Worm (Caenorhabditis elegans): ENCODE results near the gene F01F1.11.

F01F1.11 gene

ce11 chrIII:5898631-5899030, 27.0 kb upstream of the F01F1.11 start:
- TF ChIP-seq eor-1 (tag; optimal IDR thresholded peaks at IDR 0.05): no peak
- TF ChIP-seq pqm-1 (tag; optimal IDR thresholded peaks at IDR 0.05): no peak
- no peak for TF ChIP-seq ceh-16 (tag; optimal IDR thresholded peaks at IDR 0.05)
- TF ChIP-seq skn-1 (tag; optimal IDR thresholded peaks at IDR 0.05): no peak
- TF ChIP-seq snpc-4 (tag; optimal IDR thresholded peaks at IDR 0.05): no peak
- TF ChIP-seq nhr-28 (tag; optimal IDR thresholded peaks at IDR 0.05): no peak
- TF ChIP-seq lin-39 (tag; optimal IDR thresholded peaks at IDR 0.05): no peak
- no peak for TF ChIP-seq jun-1 (tag; optimal IDR thresholded peaks at IDR 0.05)
- TF ChIP-seq fkh-10 (GFP tag; optimal IDR thresholded peaks at IDR 0.05): no peak
- no peak for TF ChIP-seq daf-12 (tag; optimal IDR thresholded peaks at IDR 0.05)
- no peak for TF ChIP-seq lsy-12 (tag; optimal IDR thresholded peaks at IDR 0.05)

ce11 chrIII:5897468-5897867, 25.8 kb upstream of the F01F1.11 start:
- TF ChIP-seq nhr-77 (tag; optimal IDR thresholded peaks at IDR 0.05) (no peak), nfya-1 (tag; optimal IDR thresholded peaks at IDR 0.05; ENCODE audit: insufficient read depth) (peak; percentile 1)

- TF ChIP-seq nhr-25 (tag; optimal IDR thresholded peaks at IDR 0.05) (no peak), elt-3 (tag; optimal IDR thresholded peaks at IDR 0.05) (no peak), fkh-10 (GFP tag; optimal IDR thresholded peaks at IDR 0.05) (no peak), pqm-1 (tag; optimal IDR thresholded peaks at IDR 0.05) (no peak), pha-4 (tag; optimal IDR thresholded peaks at IDR 0.05) (no peak), egl-5 (tag; optimal IDR thresholded peaks at IDR 0.05) (no peak), nfya-1 (tag; optimal IDR thresholded peaks at IDR 0.05; ENCODE audit: insufficient read depth) (no peak), nhr-67 (tag; optimal IDR thresholded peaks at IDR 0.05) (no peak), egl-27 (tag; optimal IDR thresholded peaks at IDR 0.05) (no peak), tbx-2 (tag; optimal IDR thresholded peaks at IDR 0.05) (no peak), hmg-11 (tag; optimal IDR thresholded peaks at IDR 0.05) (no peak), mml-1 (tag; optimal IDR thresholded peaks at IDR 0.05) (no peak), ceh-82 (tag; optimal IDR thresholded peaks at IDR 0.05) (no peak)
These were observed 24.2 kb upstream of the F01F1.11 start, which contains the start of gene pxl-1 for ce11 chrIII:5895913-5896312. Gene pxl-1, minus strand, starts transcription at chrIII:5896013.

DNA sequence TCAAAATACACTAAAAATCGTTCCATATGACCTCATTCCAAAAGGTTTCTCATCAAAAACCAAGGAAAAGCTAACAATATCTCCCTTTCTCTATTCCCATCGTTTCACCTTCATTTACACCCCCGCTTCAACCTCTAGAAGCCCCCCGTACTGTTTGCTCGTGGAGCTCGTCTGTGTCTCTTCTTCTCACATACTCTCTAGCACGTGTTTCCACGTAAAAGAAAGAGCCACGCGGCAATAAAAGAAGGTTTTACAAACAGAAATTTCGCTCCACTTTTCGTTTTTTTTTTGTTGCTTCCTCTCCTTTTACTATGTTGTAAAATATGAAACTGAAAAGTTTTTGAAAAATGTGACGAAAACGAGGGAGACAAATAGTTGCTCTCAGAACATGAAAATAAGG, 21.2 kb upstream of the F01F1.11 start:
- TF ChIP-seq lsy-12 (tag; optimal IDR thresholded peaks at IDR 0.05) (no peak), pha-4 (tag; optimal IDR thresholded peaks at IDR 0.05) (peak; percentile 59)

- TF ChIP-seq eor-1 (tag; optimal IDR thresholded peaks at IDR 0.05) (no peak), unc-39 (tag; optimal IDR thresholded peaks at IDR 0.05) (no peak), egl-5 (tag; optimal IDR thresholded peaks at IDR 0.05) (no peak), aly-2 (tag; optimal IDR thresholded peaks at IDR 0.05) (no peak), nhr-11 (tag; optimal IDR thresholded peaks at IDR 0.05) (no peak), nhr-237 (tag; optimal IDR thresholded peaks at IDR 0.05) (no peak), lin-39 (tag; optimal IDR thresholded peaks at IDR 0.05) (no peak), mml-1 (tag; optimal IDR thresholded peaks at IDR 0.05) (no peak), fkh-10 (GFP tag; optimal IDR thresholded peaks at IDR 0.05) (no peak), unc-62 (GFP tag; optimal IDR thresholded peaks at IDR 0.05) (no peak), elt-2 (tag; optimal IDR thresholded peaks at IDR 0.05) (no peak), nhr-12 (tag; optimal IDR thresholded peaks at IDR 0.05) (no peak)
These were observed 17.0 kb upstream of the F01F1.11 start, which contains the start of gene C28H8.8 for ce11 chrIII:5888675-5889074. Gene C28H8.8, minus strand, starts transcription at chrIII:5888775.

ce11 chrIII:5886893-5887292, 15.2 kb upstream of the F01F1.11 start, which contains the start of gene C28H8.7:
Gene C28H8.7, minus strand, starts transcription at chrIII:5886993.
- no peak for TF ChIP-seq ztf-11 (tag; optimal IDR thresholded peaks at IDR 0.05)
- no peak for TF ChIP-seq lsy-12 (tag; optimal IDR thresholded peaks at IDR 0.05)
- no peak for TF ChIP-seq daf-12 (tag; optimal IDR thresholded peaks at IDR 0.05)
- TF ChIP-seq nhr-76 (tag; optimal IDR thresholded peaks at IDR 0.05): no peak
- TF ChIP-seq tbx-2 (tag; optimal IDR thresholded peaks at IDR 0.05): no peak
- no peak for TF ChIP-seq pqm-1 (tag; optimal IDR thresholded peaks at IDR 0.05)
- no peak for TF ChIP-seq nhr-77 (tag; optimal IDR thresholded peaks at IDR 0.05)
- TF ChIP-seq unc-39 (tag; optimal IDR thresholded peaks at IDR 0.05): no peak
- TF ChIP-seq nfya-1 (tag; optimal IDR thresholded peaks at IDR 0.05; ENCODE audit: insufficient read depth): no peak
- no peak for TF ChIP-seq nhr-11 (tag; optimal IDR thresholded peaks at IDR 0.05)
- TF ChIP-seq elt-3 (tag; optimal IDR thresholded peaks at IDR 0.05): no peak
- TF ChIP-seq fkh-10 (GFP tag; optimal IDR thresholded peaks at IDR 0.05): no peak
- no peak for TF ChIP-seq egl-27 (tag; optimal IDR thresholded peaks at IDR 0.05)
- no peak for TF ChIP-seq ceh-28 (tag; optimal IDR thresholded peaks at IDR 0.05)
